Worm (Caenorhabditis elegans) whole organism, late embryonic: ENCODE measurements around the gene srbc-51.

Source experiments
- C38D4.7 ChIP-seq: fragments of 200-800 bp; sonication (Bioruptor generic); optimal IDR thresholded peaks from 2 replicates; lab custom pipeline; 2018; ENCODE audit warnings: mild to moderate bottlenecking, missing genetic modification characterization, moderate library complexity, missing compliant biosample characterization
- F13H6.1 ChIP-seq: sonication (generic microtip); optimal IDR thresholded peaks from 2 replicates; lab custom pipeline; 2016; ENCODE audit warnings: missing genetic modification characterization, missing compliant biosample characterization
- Y22D7AL.16 ChIP-seq: sonication (generic microtip); optimal IDR thresholded peaks from 2 replicates; lab custom pipeline; 2016; ENCODE audit warnings: missing genetic modification characterization, missing compliant biosample characterization
- ceh-14 ChIP-seq: sonication (generic microtip); optimal IDR thresholded peaks from 2 replicates; lab custom pipeline; 2016; ENCODE audit warnings: missing genotype, missing genetic modification characterization, missing compliant biosample characterization
- ceh-19 ChIP-seq: fragments of 200-800 bp; sonication (Bioruptor generic); optimal IDR thresholded peaks from 2 replicates; lab custom pipeline; 2018; ENCODE audit warnings: mild to moderate bottlenecking, missing genetic modification characterization, missing compliant biosample characterization
- ceh-31 ChIP-seq: sonication (generic microtip); optimal IDR thresholded peaks from 2 replicates; lab custom pipeline; 2016; ENCODE audit warnings: missing genetic modification characterization, missing compliant biosample characterization
- ceh-45 ChIP-seq: fragments of 200-800 bp; sonication (Bioruptor generic); IDR thresholded peaks from 2 replicates; pipeline ENCODE4 v1.3.6; 2022; ENCODE audit warnings: missing genetic modification reagents, missing genetic modification characterization, missing compliant biosample characterization
- ceh-6 ChIP-seq: fragments of 200-800 bp; sonication (Bioruptor generic); optimal IDR thresholded peaks from 2 replicates; lab custom pipeline; 2018; ENCODE audit warnings: mild to moderate bottlenecking, missing genetic modification characterization, missing compliant biosample characterization
- elt-2 ChIP-seq: sonication (generic microtip); optimal IDR thresholded peaks from 2 replicates; lab custom pipeline; 2016; ENCODE audit warnings: missing genetic modification reagents, missing genetic modification characterization, missing compliant biosample characterization
- fkh-10 ChIP-seq: fragments of 150-350 bp; optimal IDR thresholded peaks from 2 replicates; lab custom pipeline; 2014; ENCODE audit warnings: missing biosample characterization, missing genetic modification reagents, missing genetic modification characterization
- hlh-15 ChIP-seq: sonication (generic microtip); optimal IDR thresholded peaks from 2 replicates; lab custom pipeline; 2016; ENCODE audit warnings: missing genetic modification characterization, missing compliant biosample characterization
- hlh-6 ChIP-seq: sonication (generic microtip); optimal IDR thresholded peaks from 2 replicates; lab custom pipeline; 2016; ENCODE audit warnings: missing genotype, missing genetic modification characterization, missing compliant biosample characterization
- hlh-8 ChIP-seq: sonication (generic microtip); optimal IDR thresholded peaks from 2 replicates; lab custom pipeline; 2016; ENCODE audit warnings: missing genotype, missing genetic modification characterization, missing compliant biosample characterization
- lim-6 ChIP-seq: sonication (generic microtip); optimal IDR thresholded peaks from 2 replicates; lab custom pipeline; 2016; ENCODE audit warnings: missing genetic modification characterization, missing compliant biosample characterization
- madf-2 ChIP-seq: sonication (generic microtip); optimal IDR thresholded peaks from 2 replicates; lab custom pipeline; 2017; ENCODE audit warnings: missing genetic modification characterization, missing compliant biosample characterization
- nhr-232 ChIP-seq: sonication (generic microtip); optimal IDR thresholded peaks from 2 replicates; lab custom pipeline; 2016; ENCODE audit warnings: missing genetic modification characterization, missing compliant biosample characterization
- npax-4 ChIP-seq: sonication (generic microtip); optimal IDR thresholded peaks from 2 replicates; lab custom pipeline; 2016; ENCODE audit warnings: missing genetic modification characterization, missing compliant biosample characterization
- pag-3 ChIP-seq: sonication (generic microtip); optimal IDR thresholded peaks from 2 replicates; lab custom pipeline; 2016; ENCODE audit warnings: missing compliant biosample characterization, missing genetic modification characterization, borderline replicate concordance
- pat-9 ChIP-seq: fragments of 200-800 bp; sonication (Bioruptor generic); optimal IDR thresholded peaks from 2 replicates; lab custom pipeline; 2018; ENCODE audit warnings: mild to moderate bottlenecking, missing genetic modification characterization, moderate library complexity, missing compliant biosample characterization
- pax-1 ChIP-seq: fragments of 150-350 bp; optimal IDR thresholded peaks from 2 replicates; lab custom pipeline; 2014; ENCODE audit warnings: missing biosample characterization, missing genetic modification characterization
- pha-2 ChIP-seq: sonication (generic microtip); optimal IDR thresholded peaks from 2 replicates; lab custom pipeline; 2017; ENCODE audit warnings: mild to moderate bottlenecking, missing genetic modification characterization, missing compliant biosample characterization
- sox-4 ChIP-seq: sonication (generic microtip); optimal IDR thresholded peaks from 2 replicates; lab custom pipeline; 2017; ENCODE audit warnings: mild to moderate bottlenecking, missing genetic modification characterization, inconsistent platforms, missing compliant biosample characterization
- tbx-2 ChIP-seq: sonication (generic microtip); optimal IDR thresholded peaks from 2 replicates; lab custom pipeline; 2016; ENCODE audit warnings: missing genetic modification characterization, missing compliant biosample characterization
- ttx-3 ChIP-seq: sonication (generic microtip); optimal IDR thresholded peaks from 2 replicates; lab custom pipeline; 2016; ENCODE audit warnings: missing genetic modification reagents, missing genetic modification characterization, missing compliant biosample characterization
- unc-3 ChIP-seq, 2 experiments: fragments of 200-800 bp in 1 of 2; sonication (Bioruptor generic) in 1 of 2; sonication (generic microtip) in 1 of 2; conservative IDR thresholded peaks in 1 of 2; optimal IDR thresholded peaks in 1 of 2; 2 replicates each; pipeline versions ENCODE4 v1.3.6 to Lab custom; 2016 to 2022; ENCODE audit warnings: missing compliant biosample characterization in 2 of 2, missing genetic modification characterization in 2 of 2, missing genetic modification reagents in 1 of 2
- unc-42 ChIP-seq: sonication (generic microtip); optimal IDR thresholded peaks from 2 replicates; lab custom pipeline; 2016; ENCODE audit warnings: missing genotype, missing genetic modification characterization, missing compliant biosample characterization
- unc-86 ChIP-seq: sonication (generic microtip); optimal IDR thresholded peaks from 2 replicates; lab custom pipeline; 2016; ENCODE audit warnings: missing genetic modification characterization, missing compliant biosample characterization

srbc-51 gene

DNA sequence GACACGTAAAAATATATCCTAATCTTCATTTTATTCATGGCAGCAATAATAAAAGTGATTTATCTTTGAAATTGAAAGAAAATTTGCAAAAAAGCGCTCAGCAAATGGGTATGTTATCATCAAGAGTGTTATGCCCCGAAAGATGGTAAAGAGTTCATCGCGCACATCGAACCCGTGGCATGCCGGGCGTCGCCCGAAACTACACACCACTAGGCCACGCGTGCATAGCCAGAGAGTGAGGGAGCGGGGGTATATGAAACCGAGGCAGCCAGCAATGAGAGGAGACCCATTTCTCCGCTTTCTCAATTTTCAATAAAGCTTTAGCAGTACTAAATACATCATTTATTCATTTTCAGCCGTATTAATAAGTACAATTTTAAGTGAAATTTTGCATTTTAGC is 47.6 kb downstream of the srbc-51 start (continued):
- TF ChIP-seq hlh-15 (tag; lab: Kevin White, UChicago) (peak; percentile 98), ttx-3 (tag; lab: Kevin White, UChicago) (peak; percentile 99), pag-3 (tag; lab: Kevin White, UChicago) (peak; percentile 96), ceh-19 (GFP tag; lab: Kevin White, UChicago) (peak; percentile 99), unc-42 (peak; percentile 86), unc-3 (GFP tag; conservative IDR thresholded peaks at IDR 0.05; lab: Robert Waterston, UW) (peak; percentile 99), unc-3 (tag; optimal IDR thresholded peaks at IDR 0.05; lab: Kevin White, UChicago) (peak; percentile 99), hlh-8 (peak; percentile 96), npax-4 (tag; lab: Kevin White, UChicago) (peak; percentile 98), ceh-6 (peak; percentile 99), pat-9 (tag; lab: Kevin White, UChicago) (peak; percentile 100), unc-86 (tag; lab: Kevin White, UChicago) (peak; percentile 99), fkh-10 (GFP tag; lab: Kevin White, UChicago) (peak; percentile 76), nhr-232 (tag; lab: Kevin White, UChicago) (peak; percentile 99), lim-6 (tag; lab: Kevin White, UChicago) (peak; percentile 97), pax-1 (tag; lab: Kevin White, UChicago) (no peak), pha-2 (tag; lab: Kevin White, UChicago) (peak; percentile 97)

DNA sequence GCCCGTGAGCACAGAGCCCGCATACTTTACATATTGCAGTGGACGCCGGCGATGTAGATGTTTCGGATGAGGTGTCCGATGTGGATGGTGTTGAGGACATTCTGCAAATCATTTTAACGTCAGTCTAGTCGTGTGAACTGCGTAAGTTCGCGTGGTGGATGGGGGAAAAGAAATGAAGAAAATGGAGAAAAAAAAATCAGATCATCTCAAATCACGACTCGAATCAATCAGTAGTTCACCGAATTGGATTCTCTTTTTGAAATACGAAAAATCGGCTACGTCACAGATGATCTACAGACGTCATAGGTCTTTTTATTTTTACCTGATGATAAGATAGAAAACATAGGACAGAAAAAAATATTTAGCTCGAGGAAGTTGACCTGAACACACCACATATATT is 50.1 kb downstream of the srbc-51 start, which contains the start of gene nhr-102:
nhr-102 (minus strand) TSS at position 101 of the 400 bp plus-strand sequence.
- TF ChIP-seq sox-4 (tag; lab: Kevin White, UChicago) (no peak), ceh-14 (no peak), ceh-45 (no peak), elt-2 (tag; lab: Kevin White, UChicago) (no peak), hlh-6 (tag; lab: Kevin White, UChicago) (no peak), madf-2 (no peak), npax-4 (tag; lab: Kevin White, UChicago) (no peak), C38D4.7 (GFP tag; lab: Kevin White, UChicago) (no peak), Y22D7AL.16 (no peak), tbx-2 (tag; lab: Kevin White, UChicago) (no peak), pag-3 (tag; lab: Kevin White, UChicago) (no peak), ceh-31 (tag; lab: Kevin White, UChicago) (no peak), pax-1 (tag; lab: Kevin White, UChicago) (no peak), F13H6.1 (tag; lab: Kevin White, UChicago) (no peak), pat-9 (tag; lab: Kevin White, UChicago) (no peak)
